Fruit fly (Drosophila melanogaster) Kc167 (cell line): Measurements from ENCODE around the gene Imp.

Source experiments
- insv ChIP-seq: fragments of >200 bp; optimal IDR thresholded peaks from 3 replicates; lab custom pipeline; 2018; ENCODE audit warnings: missing external identifiers
- psq ChIP-seq: fragments of >200 bp; optimal IDR thresholded peaks from 2 replicates; lab custom pipeline; 2017; ENCODE audit warnings: missing external identifiers
- ttk ChIP-seq: sonication (Bioruptor generic); optimal IDR thresholded peaks from 2 replicates; lab custom pipeline; 2017; ENCODE audit warnings: missing external identifiers

DNA sequence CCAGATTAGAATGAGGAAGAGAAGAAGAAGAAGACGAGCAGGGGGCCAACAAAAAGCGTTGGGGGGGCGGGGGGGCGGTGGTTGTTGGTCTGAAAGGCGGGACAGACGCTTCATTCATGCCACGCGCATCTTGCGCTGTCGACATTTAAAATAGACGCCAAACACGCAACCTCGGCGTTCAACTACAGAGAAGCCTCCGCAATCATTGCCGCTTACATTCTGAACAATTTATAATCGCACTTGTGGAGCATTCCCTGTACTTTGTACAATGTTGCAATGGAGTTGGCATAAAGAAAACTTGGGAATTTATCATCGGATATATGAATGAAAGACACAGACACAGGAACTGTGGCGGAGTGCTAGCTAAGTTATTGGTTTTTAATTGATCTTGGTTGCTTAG is 3.3 kb downstream of the Imp start:
- TF ChIP-seq insv (lab: Kevin White, UChicago) (no peak), ttk (no peak), psq (no peak)
